Worm (Caenorhabditis elegans) whole organism, early embryonic: Measurements from ENCODE around the gene cyp-13B1.

ENCODE experiments used
- B0310.2 ChIP-seq: sonication (generic microtip); optimal IDR thresholded peaks from 2 replicates; lab custom pipeline; 2016; ENCODE audit warnings: mild to moderate bottlenecking, missing genetic modification characterization, missing compliant biosample characterization
- F13C5.2 ChIP-seq: sonication (generic microtip); optimal IDR thresholded peaks from 2 replicates; lab custom pipeline; 2017; ENCODE audit warnings: mild to moderate bottlenecking, missing genetic modification characterization, inconsistent platforms, missing compliant biosample characterization
- aly-1 ChIP-seq: sonication (generic microtip); optimal IDR thresholded peaks from 2 replicates; lab custom pipeline; 2016; ENCODE audit warnings: missing genetic modification characterization, missing compliant biosample characterization
- ama-1 ChIP-seq: fragments of 150-350 bp; optimal IDR thresholded peaks from 2 replicates; lab custom pipeline; 2014
- ceh-13 ChIP-seq: fragments of 200-800 bp; sonication (Bioruptor generic); optimal IDR thresholded peaks from 2 replicates; lab custom pipeline; 2018; ENCODE audit warnings: mild to moderate bottlenecking, missing genetic modification characterization, missing compliant biosample characterization
- ceh-36 ChIP-seq: sonication (generic microtip); optimal IDR thresholded peaks from 2 replicates; lab custom pipeline; 2016; ENCODE audit warnings: missing genetic modification characterization, inconsistent platforms, missing compliant biosample characterization
- ets-7 ChIP-seq: sonication (generic microtip); optimal IDR thresholded peaks from 2 replicates; lab custom pipeline; 2016; ENCODE audit warnings: missing genotype, missing genetic modification characterization, missing compliant biosample characterization
- flt-1 ChIP-seq: fragments of 200-800 bp; sonication (Bioruptor generic); IDR thresholded peaks from 2 replicates; pipeline ENCODE4 v1.3.6; 2022; ENCODE audit warnings: missing genetic modification characterization, missing compliant biosample characterization
- hmbx-1 ChIP-seq: sonication (generic microtip); optimal IDR thresholded peaks from 2 replicates; lab custom pipeline; 2016; ENCODE audit warnings: mild to moderate bottlenecking, missing genetic modification characterization, missing compliant biosample characterization
- hmg-4 ChIP-seq: fragments of 200-800 bp; sonication (Bioruptor generic); optimal IDR thresholded peaks from 2 replicates; lab custom pipeline; 2018; ENCODE audit warnings: mild to moderate bottlenecking, missing genetic modification characterization, missing compliant biosample characterization
- hnd-1 ChIP-seq: sonication (generic microtip); optimal IDR thresholded peaks from 2 replicates; lab custom pipeline; 2016; ENCODE audit warnings: missing genetic modification characterization, missing compliant biosample characterization
- pes-1 ChIP-seq: fragments of 200-800 bp; sonication (Bioruptor generic); IDR thresholded peaks from 2 replicates; pipeline ENCODE4 v1.3.6; 2022; ENCODE audit warnings: missing genetic modification reagents, missing genetic modification characterization, missing compliant biosample characterization
- scrt-1 ChIP-seq: fragments of 200-800 bp; sonication (Bioruptor generic); IDR thresholded peaks from 2 replicates; pipeline ENCODE4 v1.3.6; 2022; ENCODE audit warnings: missing genetic modification characterization, missing compliant biosample characterization
- sea-1 ChIP-seq: fragments of 200-800 bp; sonication (Bioruptor generic); conservative IDR thresholded peaks from 2 replicates; pipeline ENCODE4 v1.3.6; 2022; ENCODE audit warnings: missing genetic modification characterization, missing compliant biosample characterization
- tbx-11 ChIP-seq: fragments of 200-800 bp; sonication (Bioruptor generic); IDR thresholded peaks from 2 replicates; pipeline ENCODE4 v1.3.6; 2022; ENCODE audit warnings: missing genetic modification characterization, missing compliant biosample characterization
- tbx-37 ChIP-seq: fragments of 200-800 bp; sonication (Bioruptor generic); conservative IDR thresholded peaks from 2 replicates; pipeline ENCODE4 v1.3.6; 2022; ENCODE audit warnings: missing genetic modification reagents, missing genetic modification characterization, missing compliant biosample characterization
- tra-4 ChIP-seq: sonication (generic microtip); optimal IDR thresholded peaks from 2 replicates; lab custom pipeline; 2017; ENCODE audit warnings: missing genetic modification characterization, missing compliant biosample characterization

cyp-13B1 gene

ce11 chrX:13376851-13377250 is 32.6 kb downstream of the cyp-13B1 start, which contains the start of the genes C49F8.14 and gem-1:
Gene C49F8.14, minus strand, starts transcription at chrX:13376949.
Gene gem-1, minus strand, starts transcription at chrX:13376992.
- TF ChIP-seq F13C5.2 (tag; lab: Kevin White, UChicago) (no peak), tbx-37 (GFP tag; lab: Robert Waterston, UW) (no peak), B0310.2 (tag; lab: Kevin White, UChicago) (no peak), hmbx-1 (tag; lab: Kevin White, UChicago) (no peak), tra-4 (tag; lab: Kevin White, UChicago) (no peak), sea-1 (GFP tag; lab: Robert Waterston, UW) (no peak), hmg-4 (GFP tag; lab: Kevin White, UChicago) (no peak), ets-7 (tag; lab: Kevin White, UChicago) (no peak), scrt-1 (GFP tag; lab: Robert Waterston, UW) (no peak), ama-1 (no peak), pes-1 (GFP tag; lab: Robert Waterston, UW) (no peak), tbx-11 (GFP tag; lab: Robert Waterston, UW) (no peak), hnd-1 (tag; lab: Kevin White, UChicago) (no peak), ceh-13 (GFP tag; lab: Kevin White, UChicago) (no peak)

- TF ChIP-seq hnd-1 (tag; lab: Kevin White, UChicago) (no peak), tbx-37 (GFP tag; lab: Robert Waterston, UW) (no peak), sea-1 (GFP tag; lab: Robert Waterston, UW) (no peak), ets-7 (tag; lab: Kevin White, UChicago) (no peak), aly-1 (tag; lab: Kevin White, UChicago) (no peak), ceh-36 (tag; lab: Kevin White, UChicago) (no peak)
These were observed 33.3 kb downstream of the cyp-13B1 start for ce11 chrX:13376185-13376584.

- TF ChIP-seq F13C5.2 (tag; lab: Kevin White, UChicago) (no peak), B0310.2 (tag; lab: Kevin White, UChicago) (no peak), ets-7 (tag; lab: Kevin White, UChicago) (no peak), tbx-11 (GFP tag; lab: Robert Waterston, UW) (no peak), scrt-1 (GFP tag; lab: Robert Waterston, UW) (no peak), pes-1 (GFP tag; lab: Robert Waterston, UW) (no peak), ceh-36 (tag; lab: Kevin White, UChicago) (no peak), ceh-13 (GFP tag; lab: Kevin White, UChicago) (no peak), ama-1 (no peak), hnd-1 (tag; lab: Kevin White, UChicago) (no peak), aly-1 (tag; lab: Kevin White, UChicago) (no peak), tra-4 (tag; lab: Kevin White, UChicago) (no peak), flt-1 (GFP tag; lab: Robert Waterston, UW) (no peak)
These were observed 41.2 kb downstream of the cyp-13B1 start for ce11 chrX:13368283-13368682.

ce11 chrX:13366955-13367354 is 42.5 kb downstream of the cyp-13B1 start:
- TF ChIP-seq hmg-4 (GFP tag; lab: Kevin White, UChicago), result no peak
- TF ChIP-seq ets-7 (tag; lab: Kevin White, UChicago), result no peak
- TF ChIP-seq hmbx-1 (tag; lab: Kevin White, UChicago), result no peak
- TF ChIP-seq F13C5.2 (tag; lab: Kevin White, UChicago), result no peak
- no peak for TF ChIP-seq aly-1 (tag; lab: Kevin White, UChicago)
- TF ChIP-seq tbx-37 (GFP tag; lab: Robert Waterston, UW), result no peak
- TF ChIP-seq ceh-36 (tag; lab: Kevin White, UChicago), result no peak
- TF ChIP-seq B0310.2 (tag; lab: Kevin White, UChicago), result no peak
- TF ChIP-seq flt-1 (GFP tag; lab: Robert Waterston, UW), result no peak
- TF ChIP-seq ceh-13 (GFP tag; lab: Kevin White, UChicago), result no peak
- no peak for TF ChIP-seq hnd-1 (tag; lab: Kevin White, UChicago)

ce11 chrX:13364897-13365296 is 44.5 kb downstream of the cyp-13B1 start, which contains the start of gene C49F8.1:
Gene C49F8.1, minus strand, starts transcription at chrX:13364997.
- TF ChIP-seq hmbx-1 (tag; lab: Kevin White, UChicago) (no peak), scrt-1 (GFP tag; lab: Robert Waterston, UW) (no peak), F13C5.2 (tag; lab: Kevin White, UChicago) (no peak), tbx-11 (GFP tag; lab: Robert Waterston, UW) (no peak), ceh-13 (GFP tag; lab: Kevin White, UChicago) (no peak), ets-7 (tag; lab: Kevin White, UChicago) (no peak)

ce11 chrX:13362486-13362885 is 47.0 kb downstream of the cyp-13B1 start, which contains the start of gene C49F8.15:
Gene C49F8.15, minus strand, starts transcription at chrX:13362586.
- TF ChIP-seq tbx-11 (GFP tag; lab: Robert Waterston, UW) (no peak), F13C5.2 (tag; lab: Kevin White, UChicago) (no peak), pes-1 (GFP tag; lab: Robert Waterston, UW) (no peak), sea-1 (GFP tag; lab: Robert Waterston, UW) (no peak), hmg-4 (GFP tag; lab: Kevin White, UChicago) (no peak), tbx-37 (GFP tag; lab: Robert Waterston, UW) (no peak), ceh-36 (tag; lab: Kevin White, UChicago) (no peak), ets-7 (tag; lab: Kevin White, UChicago) (no peak), scrt-1 (GFP tag; lab: Robert Waterston, UW) (no peak), hnd-1 (tag; lab: Kevin White, UChicago) (no peak), flt-1 (GFP tag; lab: Robert Waterston, UW) (no peak), aly-1 (tag; lab: Kevin White, UChicago) (no peak), B0310.2 (tag; lab: Kevin White, UChicago) (no peak), hmbx-1 (tag; lab: Kevin White, UChicago) (no peak), ama-1 (no peak), ceh-13 (GFP tag; lab: Kevin White, UChicago) (no peak), tra-4 (tag; lab: Kevin White, UChicago) (no peak)

- TF ChIP-seq tbx-11 (GFP tag; lab: Robert Waterston, UW) (no peak), tra-4 (tag; lab: Kevin White, UChicago) (no peak), sea-1 (GFP tag; lab: Robert Waterston, UW) (no peak)
These were observed 48.8 kb downstream of the cyp-13B1 start for ce11 chrX:13360632-13361031.
